Fruit fly (Drosophila melanogaster): ENCODE measurements around the gene Ent1.
A peak's percentile ranks its signal among the peaks of the same experiment; 100 is the strongest.

dm6 chr2L:305646-306045 lies 52.0 kb downstream of the Ent1 start, which contains the start of gene Plc21C:
- no peak for TF ChIP-seq Hr96 (GFP tag; optimal IDR thresholded peaks at IDR 0.05)
- peak; percentile 22 for TF ChIP-seq Crg-1 (GFP tag; optimal IDR thresholded peaks at IDR 0.05)
- TF ChIP-seq CG1620 (GFP tag; optimal IDR thresholded peaks at IDR 0.05), result peak; percentile 74
- no peak for TF ChIP-seq CG5204 (GFP tag; optimal IDR thresholded peaks at IDR 0.05)
- peak; percentile 82 for TF ChIP-seq ovo (GFP tag; optimal IDR thresholded peaks at IDR 0.05)
- TF ChIP-seq pad (GFP tag; optimal IDR thresholded peaks at IDR 0.05), result peak; percentile 28
